Fruit fly (Drosophila melanogaster) Kc167 (cell line): ENCODE measurements around the gene PolE2.

Experiments used
- Myc ChIP-seq: fragments of >200 bp; optimal IDR thresholded peaks from 2 replicates; lab custom pipeline; 2017; ENCODE audit warnings: missing external identifiers
- Sin3A ChIP-seq: fragments of >200 bp; optimal IDR thresholded peaks from 2 replicates; lab custom pipeline; 2018; ENCODE audit warnings: missing external identifiers
- h ChIP-seq: fragments of >200 bp; optimal IDR thresholded peaks from 3 replicates; lab custom pipeline; 2018; ENCODE audit warnings: missing external identifiers
- insv ChIP-seq: fragments of >200 bp; optimal IDR thresholded peaks from 3 replicates; lab custom pipeline; 2018; ENCODE audit warnings: missing external identifiers
- psq ChIP-seq: fragments of >200 bp; optimal IDR thresholded peaks from 2 replicates; lab custom pipeline; 2017; ENCODE audit warnings: missing external identifiers
- ttk ChIP-seq: sonication (Bioruptor generic); optimal IDR thresholded peaks from 2 replicates; lab custom pipeline; 2017; ENCODE audit warnings: missing external identifiers

PolE2 gene

DNA sequence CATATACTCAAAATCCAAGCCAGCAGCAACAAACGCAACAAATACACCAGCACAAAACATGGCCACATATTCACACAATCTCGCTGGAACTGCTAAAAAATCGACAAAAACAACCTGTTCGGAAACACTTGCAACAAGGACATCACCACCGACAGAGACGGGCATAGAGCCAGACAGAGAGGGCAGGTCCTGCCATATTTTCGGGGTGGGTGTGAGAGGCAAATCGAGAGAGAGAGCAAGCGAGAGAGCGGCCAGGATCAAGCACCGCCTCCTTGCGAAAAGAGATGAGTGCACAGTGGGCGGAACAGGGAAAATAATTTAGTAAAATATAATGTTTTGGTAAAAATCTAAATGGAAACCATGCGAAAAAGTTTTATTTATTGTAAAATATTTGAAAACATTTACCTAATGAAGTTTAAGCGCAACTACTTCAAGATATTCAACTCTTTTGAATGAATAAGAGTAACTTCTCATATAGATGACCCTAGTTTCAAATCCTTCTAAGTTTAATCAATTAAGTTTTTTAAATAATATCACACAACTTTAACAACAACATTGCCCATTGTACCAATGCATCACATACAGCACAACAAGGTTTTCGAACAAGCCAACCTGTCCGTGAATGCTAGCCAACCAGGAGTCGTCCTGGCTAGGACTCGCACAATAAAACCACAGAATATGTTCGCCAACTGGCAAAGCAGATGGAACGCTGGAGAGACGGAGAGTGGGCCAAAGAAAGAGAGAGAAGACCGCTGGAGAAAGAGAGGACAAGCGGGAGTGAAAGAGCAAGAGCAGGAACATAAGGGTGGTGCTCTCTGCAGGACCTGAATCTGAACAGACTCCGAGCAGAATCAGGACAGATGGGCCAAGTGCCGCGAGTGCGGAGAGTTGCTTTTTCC lies 15.7 kb downstream of the PolE2 start:
- TF ChIP-seq Sin3A (lab: Kevin White, UChicago) (no peak), Myc (lab: Kevin White, UChicago) (no peak), ttk (lab: Kevin White, UChicago) (no peak), insv (lab: Kevin White, UChicago) (no peak), h (no peak), psq (no peak)

DNA sequence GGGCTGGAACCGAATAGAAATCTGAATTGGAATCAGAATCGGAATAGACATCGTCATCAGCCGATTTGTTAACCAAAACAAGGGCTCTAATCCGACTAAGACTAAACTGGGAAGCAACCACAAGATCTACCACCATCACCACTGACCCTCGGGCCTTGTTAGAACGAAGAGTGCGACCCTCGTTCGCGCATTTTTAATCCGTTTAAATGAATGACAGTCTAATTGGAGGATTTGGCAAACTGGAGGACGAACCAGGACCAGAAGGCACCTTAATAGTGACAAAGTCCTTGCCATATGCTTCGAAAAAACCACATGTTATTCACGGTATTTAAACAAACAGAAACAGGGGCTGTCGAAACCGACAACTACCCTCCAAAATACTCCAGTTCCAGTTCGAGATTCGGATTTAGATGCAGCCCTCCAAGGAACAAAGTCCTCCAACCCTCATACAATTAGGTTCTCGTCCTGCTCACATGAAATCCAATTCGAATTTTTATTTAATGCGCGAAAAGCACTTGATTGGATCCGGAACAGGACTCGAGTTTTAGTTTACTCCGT lies 18.4 kb downstream of the PolE2 start:
- TF ChIP-seq h = no peak
- TF ChIP-seq psq = no peak
- no peak for TF ChIP-seq ttk (lab: Kevin White, UChicago)
- TF ChIP-seq insv (lab: Kevin White, UChicago) = no peak
- TF ChIP-seq Myc (lab: Kevin White, UChicago) = no peak
- no peak for TF ChIP-seq Sin3A (lab: Kevin White, UChicago)

DNA sequence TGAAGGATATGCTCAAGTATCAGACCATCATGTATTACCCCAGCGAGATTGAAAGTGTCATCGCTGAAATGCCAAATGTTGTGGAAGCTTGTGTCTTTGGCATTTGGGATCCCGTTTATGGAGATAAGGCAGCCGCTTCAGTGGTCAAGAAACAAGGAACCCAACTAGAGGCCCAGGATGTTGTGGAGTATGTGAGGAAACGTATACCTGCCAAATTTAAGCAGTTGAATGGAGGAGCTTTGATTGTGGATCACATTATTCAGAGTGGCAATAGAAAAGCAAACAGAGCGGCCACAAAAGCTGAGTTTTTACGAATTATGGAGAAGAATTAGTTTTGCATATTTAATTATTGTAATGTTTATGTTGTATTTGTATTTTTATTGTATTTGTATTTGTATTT lies 24.2 kb downstream of the PolE2 start, which contains the start of gene CG18586:
Gene CG18586, plus strand, starts transcription at position 301 of the 400 bp plus-strand sequence.
- no peak for TF ChIP-seq Sin3A (lab: Kevin White, UChicago)
- no peak for TF ChIP-seq Myc (lab: Kevin White, UChicago)
- TF ChIP-seq insv (lab: Kevin White, UChicago) = no peak
- TF ChIP-seq h = no peak
- no peak for TF ChIP-seq ttk (lab: Kevin White, UChicago)
- no peak for TF ChIP-seq psq

DNA sequence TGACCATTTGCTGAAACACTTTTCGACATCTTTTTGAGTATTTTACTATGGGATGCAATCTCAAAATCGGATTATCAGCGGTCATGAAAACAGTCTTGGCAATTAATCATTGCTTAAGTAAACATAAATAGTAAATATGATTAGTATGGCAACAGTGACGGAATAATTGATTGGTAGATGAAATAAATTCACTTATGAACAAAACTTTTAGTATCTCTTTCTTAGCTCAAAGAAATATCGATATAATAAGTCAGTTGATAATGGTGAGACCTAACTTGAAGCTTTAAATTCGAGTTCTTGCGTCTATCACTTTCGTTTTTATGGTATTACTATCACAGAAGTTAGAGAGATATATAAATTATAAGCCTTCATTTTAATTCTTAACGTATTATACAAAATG lies 26.0 kb downstream of the PolE2 start, which contains the start of gene CG5568:
Gene CG5568, plus strand, starts transcription at position 301 of the 400 bp plus-strand sequence.
- TF ChIP-seq ttk (lab: Kevin White, UChicago) = no peak
- TF ChIP-seq Sin3A (lab: Kevin White, UChicago) = no peak
- no peak for TF ChIP-seq h
- TF ChIP-seq insv (lab: Kevin White, UChicago) = no peak
- no peak for TF ChIP-seq Myc (lab: Kevin White, UChicago)
- TF ChIP-seq psq = no peak

DNA sequence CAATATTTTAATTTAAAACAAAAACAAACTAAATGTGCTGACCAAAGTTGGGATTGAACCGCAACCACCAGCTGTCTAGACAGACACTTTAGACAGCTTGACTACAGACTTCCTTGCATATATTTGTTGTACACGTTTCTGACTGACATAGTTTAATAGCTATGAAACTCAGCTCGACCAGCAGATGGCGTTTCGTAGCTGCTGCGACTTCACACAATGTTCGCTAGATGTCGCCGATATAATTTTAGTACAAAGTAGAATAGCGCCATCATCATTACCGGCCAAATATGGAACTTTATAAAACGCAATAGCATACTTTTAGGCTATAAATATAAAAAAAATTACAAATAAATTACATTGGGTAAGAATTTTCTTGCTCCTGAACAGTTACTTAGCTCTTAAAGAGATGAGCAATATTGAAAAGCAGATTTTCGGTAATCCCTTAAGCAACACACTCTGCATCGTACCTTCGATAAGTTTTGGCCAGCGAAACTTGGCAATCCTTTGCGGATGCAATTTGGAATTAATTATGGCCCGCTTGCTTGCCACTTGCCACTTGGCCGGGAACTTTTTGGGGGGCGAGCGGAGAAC lies 27.5 kb downstream of the PolE2 start:
- TF ChIP-seq insv (lab: Kevin White, UChicago) (no peak), h (no peak), ttk (lab: Kevin White, UChicago) (no peak), Sin3A (lab: Kevin White, UChicago) (no peak), Myc (lab: Kevin White, UChicago) (no peak), psq (no peak)

DNA sequence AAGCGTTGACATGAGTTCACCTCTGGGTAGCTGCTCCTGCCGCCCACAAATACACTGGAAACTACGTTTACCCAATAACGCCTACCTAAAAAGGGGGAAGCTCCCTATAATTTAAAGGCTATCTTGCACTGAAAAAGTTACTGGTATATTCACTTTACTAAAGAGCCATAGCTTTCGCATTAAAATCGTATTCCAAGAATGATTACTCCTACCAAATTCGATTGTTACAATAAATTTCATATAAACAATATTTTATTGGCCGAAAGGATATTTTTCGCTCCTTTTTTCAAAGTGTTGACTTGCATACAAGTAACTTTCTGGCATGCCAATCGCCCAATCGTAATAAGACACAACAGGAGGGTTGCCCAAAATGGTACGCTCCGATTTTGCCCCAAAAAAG lies 30.3 kb downstream of the PolE2 start:
- no peak for TF ChIP-seq Sin3A (lab: Kevin White, UChicago)
- no peak for TF ChIP-seq insv (lab: Kevin White, UChicago)

DNA sequence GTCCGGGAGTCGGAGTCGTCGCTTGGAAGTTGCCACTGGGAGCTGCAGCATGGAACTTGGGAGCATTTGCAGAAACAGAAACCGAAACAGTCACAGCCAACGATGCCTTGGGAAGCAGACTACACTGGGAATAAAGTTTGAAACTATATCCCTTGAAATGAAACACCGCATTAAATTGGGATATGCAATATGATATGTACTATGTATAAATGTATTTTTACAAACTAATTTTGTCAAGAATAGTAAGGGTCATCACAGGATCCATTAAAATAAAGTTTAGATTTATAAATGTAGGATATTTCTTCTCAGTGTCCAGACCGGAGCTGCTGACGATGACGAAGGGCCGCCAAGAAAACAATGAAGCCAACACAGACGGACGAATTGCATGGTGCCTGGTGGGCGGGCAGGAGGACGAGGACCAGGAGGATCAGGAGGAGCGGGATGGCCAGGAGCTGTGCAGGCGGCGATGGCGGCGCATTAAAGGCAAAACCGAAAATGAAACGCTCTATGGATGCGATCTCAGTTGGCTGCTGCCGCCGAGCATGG lies 33.3 kb downstream of the PolE2 start:
- TF ChIP-seq Sin3A (lab: Kevin White, UChicago) = no peak
- TF ChIP-seq ttk (lab: Kevin White, UChicago) = no peak
- TF ChIP-seq psq = no peak
- no peak for TF ChIP-seq Myc (lab: Kevin White, UChicago)
- no peak for TF ChIP-seq h
- TF ChIP-seq insv (lab: Kevin White, UChicago) = no peak

DNA sequence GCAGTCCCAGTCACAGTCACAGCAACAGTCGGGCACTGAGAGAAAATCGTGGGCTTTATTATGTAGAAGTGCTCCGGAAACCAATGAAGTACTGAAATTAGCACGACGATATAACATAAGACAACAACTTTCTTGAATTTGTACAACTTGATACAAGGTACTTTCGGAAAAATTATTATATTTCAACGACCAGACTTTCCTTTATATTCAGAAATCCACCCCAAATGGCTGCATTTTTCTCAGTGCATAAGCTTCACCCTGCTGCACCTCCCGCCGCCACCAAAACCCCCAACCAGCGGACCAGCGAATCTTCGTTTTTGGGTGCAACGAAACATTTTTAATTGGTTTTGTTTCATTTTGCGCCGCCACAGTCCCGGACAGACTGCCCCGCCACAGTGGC lies 34.2 kb downstream of the PolE2 start:
- TF ChIP-seq ttk (lab: Kevin White, UChicago) (no peak), Myc (lab: Kevin White, UChicago) (no peak), insv (lab: Kevin White, UChicago) (no peak), h (no peak), psq (no peak)

DNA sequence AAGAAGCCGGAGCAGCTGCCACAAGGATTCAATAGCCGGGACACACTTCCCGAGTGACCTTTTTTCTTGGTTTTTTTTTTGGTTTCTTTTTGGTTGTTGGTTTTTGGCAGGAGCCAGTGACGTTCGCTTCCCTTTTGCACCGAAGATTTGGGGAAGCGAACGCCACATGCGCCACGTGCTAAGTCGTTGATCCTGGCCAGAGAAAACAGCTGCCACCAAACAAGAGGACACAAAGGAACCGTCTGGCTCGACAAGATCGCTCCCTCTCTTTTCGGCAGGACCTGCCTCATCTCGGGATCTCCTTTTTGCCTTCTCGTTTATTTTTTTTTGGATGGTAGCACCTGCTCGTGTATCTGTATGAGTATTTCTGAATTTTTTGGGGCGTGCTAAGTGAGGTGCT lies 38.2 kb downstream of the PolE2 start:
- TF ChIP-seq psq (no peak), ttk (lab: Kevin White, UChicago) (no peak), Myc (lab: Kevin White, UChicago) (no peak), Sin3A (lab: Kevin White, UChicago) (no peak), h (no peak), insv (lab: Kevin White, UChicago) (no peak)

DNA sequence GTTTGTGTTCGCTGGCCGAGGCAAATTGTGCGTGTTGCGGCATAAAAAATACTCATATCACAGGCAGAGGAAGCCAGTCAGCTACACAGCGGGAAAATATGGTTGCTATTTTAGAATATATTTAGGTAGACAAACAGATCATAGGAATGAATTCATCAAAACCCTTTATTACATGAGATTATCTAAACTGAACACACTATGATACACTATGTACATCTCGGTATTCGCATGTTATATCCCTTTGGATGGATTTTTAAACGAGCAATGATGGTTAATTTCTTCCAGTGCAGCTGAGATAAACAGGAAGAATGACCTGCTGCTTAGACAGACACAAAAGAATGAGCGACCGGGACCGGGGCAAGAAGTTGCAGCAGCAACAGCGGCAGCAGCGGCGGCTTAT lies 40.3 kb downstream of the PolE2 start:
- TF ChIP-seq h (no peak), psq (no peak), insv (lab: Kevin White, UChicago) (no peak), ttk (lab: Kevin White, UChicago) (no peak), Sin3A (lab: Kevin White, UChicago) (no peak), Myc (lab: Kevin White, UChicago) (no peak)

DNA sequence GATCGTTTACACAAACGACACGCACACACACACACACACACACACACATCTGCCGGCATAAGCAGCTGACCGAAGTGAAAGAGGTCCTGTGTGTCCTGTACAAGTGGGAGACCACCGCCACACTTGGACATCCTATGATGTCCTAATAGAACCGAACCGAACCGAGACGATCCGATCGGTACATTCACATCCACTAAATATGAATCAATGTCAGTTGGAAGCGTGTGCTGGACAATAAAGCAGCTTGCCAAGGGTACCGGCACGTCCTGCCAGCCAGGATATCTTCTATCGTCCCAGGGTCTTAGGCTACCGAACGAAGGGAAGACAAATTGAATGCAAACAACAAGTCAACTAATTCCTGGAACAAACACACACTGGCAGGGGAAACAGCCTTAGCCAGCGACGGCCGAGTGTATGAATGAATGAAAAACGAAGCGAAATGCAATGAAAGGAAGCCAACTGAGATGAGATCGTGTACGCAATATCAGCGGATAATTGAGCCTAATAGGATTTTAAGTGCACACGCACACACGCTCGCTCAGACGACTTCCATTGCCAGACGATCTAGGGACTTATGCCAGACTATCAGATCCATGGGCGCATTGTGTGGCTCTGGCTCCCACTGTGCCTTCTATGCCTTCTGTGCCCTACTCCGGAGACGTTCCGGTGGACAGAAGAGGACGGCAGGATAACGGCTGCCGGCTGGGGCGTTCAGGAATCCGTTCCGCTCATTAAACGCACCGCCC lies 41.0 kb downstream of the PolE2 start:
- TF ChIP-seq h = no peak
- TF ChIP-seq Sin3A (lab: Kevin White, UChicago) = no peak
